Worm (Caenorhabditis elegans): ENCODE data around the gene fbxc-58.
A peak's percentile ranks its signal among the peaks of the same experiment; 100 is the strongest.

The fbxc-58 gene

ce11 chrIV:9403761-9404420 is 32.6 kb downstream of the fbxc-58 start:
- no peak for TF ChIP-seq nhr-10 (tag; optimal IDR thresholded peaks at IDR 0.05)
- no peak for TF ChIP-seq alr-1 (tag; optimal IDR thresholded peaks at IDR 0.05)
- TF ChIP-seq nhr-11 (tag; optimal IDR thresholded peaks at IDR 0.05): no peak
- TF ChIP-seq lsy-2 (tag; optimal IDR thresholded peaks at IDR 0.05): peak in 1 of 2 experiments; percentile 9
- no peak for TF ChIP-seq Y55F3AM.14 (GFP tag; optimal IDR thresholded peaks at IDR 0.05)
- no peak for TF ChIP-seq sma-9 (GFP tag; optimal IDR thresholded peaks at IDR 0.05)
- no peak for TF ChIP-seq sma-9 (tag; optimal IDR thresholded peaks at IDR 0.05)
- no peak for TF ChIP-seq dmd-4 (tag; optimal IDR thresholded peaks at IDR 0.05)
- TF ChIP-seq C34F6.9 (tag; optimal IDR thresholded peaks at IDR 0.05): peak; percentile 14
- TF ChIP-seq skn-1 (tag; optimal IDR thresholded peaks at IDR 0.05): no peak
- no peak for TF ChIP-seq ztf-11 (tag; optimal IDR thresholded peaks at IDR 0.05)
- no peak for TF ChIP-seq nhr-237 (tag; optimal IDR thresholded peaks at IDR 0.05)
- TF ChIP-seq gmeb-1 (tag; optimal IDR thresholded peaks at IDR 0.05): peak; percentile 88
- TF ChIP-seq nhr-12 (tag; optimal IDR thresholded peaks at IDR 0.05): no peak
- no peak for TF ChIP-seq ama-1 (optimal IDR thresholded peaks at IDR 0.05)
- TF ChIP-seq ceh-82 (tag; optimal IDR thresholded peaks at IDR 0.05): no peak
- TF ChIP-seq fos-1 (tag; optimal IDR thresholded peaks at IDR 0.05): no peak

- TF ChIP-seq alr-1 (tag; optimal IDR thresholded peaks at IDR 0.05) (no peak), unc-39 (tag; optimal IDR thresholded peaks at IDR 0.05) (no peak), ama-1 (optimal IDR thresholded peaks at IDR 0.05) (no peak), nhr-12 (tag; optimal IDR thresholded peaks at IDR 0.05) (no peak), zag-1 (tag; optimal IDR thresholded peaks at IDR 0.05) (no peak), Y55F3AM.14 (GFP tag; optimal IDR thresholded peaks at IDR 0.05) (no peak), nhr-11 (tag; optimal IDR thresholded peaks at IDR 0.05) (no peak), crh-2 (tag; optimal IDR thresholded peaks at IDR 0.05) (no peak), unc-62 (GFP tag; optimal IDR thresholded peaks at IDR 0.05) (no peak), sma-9 (GFP tag; optimal IDR thresholded peaks at IDR 0.05) (no peak), sma-9 (tag; optimal IDR thresholded peaks at IDR 0.05) (no peak), ceh-82 (tag; optimal IDR thresholded peaks at IDR 0.05) (no peak), egl-27 (tag; optimal IDR thresholded peaks at IDR 0.05) (no peak), ZK546.5 (tag; optimal IDR thresholded peaks at IDR 0.05) (no peak)
These were observed 36.7 kb downstream of the fbxc-58 start, which contains the start of gene F56D5.5 for ce11 chrIV:9408004-9408403. F56D5.5 (minus strand) TSS chrIV:9408104.

ce11 chrIV:9422408-9422807 is 51.1 kb downstream of the fbxc-58 start, which contains the start of gene F56D5.9:
F56D5.9 (minus strand) TSS chrIV:9422508.
- no peak for TF ChIP-seq R02D3.7 (tag; optimal IDR thresholded peaks at IDR 0.05)
- no peak for TF ChIP-seq zag-1 (tag; optimal IDR thresholded peaks at IDR 0.05)
- no peak for TF ChIP-seq ztf-1 (GFP tag; conservative IDR thresholded peaks at IDR 0.05)
- TF ChIP-seq elt-3 (tag; optimal IDR thresholded peaks at IDR 0.05): no peak
- TF ChIP-seq egl-27 (tag; optimal IDR thresholded peaks at IDR 0.05): no peak
- no peak for TF ChIP-seq nhr-21 (tag; optimal IDR thresholded peaks at IDR 0.05)
- no peak for TF ChIP-seq dmd-4 (tag; optimal IDR thresholded peaks at IDR 0.05)
- no peak for TF ChIP-seq ztf-4 (tag; optimal IDR thresholded peaks at IDR 0.05)
- no peak for TF ChIP-seq nhr-12 (tag; optimal IDR thresholded peaks at IDR 0.05)
- TF ChIP-seq alr-1 (tag; optimal IDR thresholded peaks at IDR 0.05): no peak
- no peak for TF ChIP-seq gmeb-1 (tag; optimal IDR thresholded peaks at IDR 0.05)
- TF ChIP-seq lin-39 (tag; optimal IDR thresholded peaks at IDR 0.05): no peak
- TF ChIP-seq elt-1 (tag; optimal IDR thresholded peaks at IDR 0.05): no peak
- no peak for TF ChIP-seq crh-2 (tag; optimal IDR thresholded peaks at IDR 0.05)
- TF ChIP-seq blmp-1 (tag; optimal IDR thresholded peaks at IDR 0.05; ENCODE audit: insufficient read depth): no peak
- TF ChIP-seq unc-62 (GFP tag; optimal IDR thresholded peaks at IDR 0.05): no peak

All from whole organism, L2 larva.